Worm (Caenorhabditis elegans): ENCODE results near the gene fbxb-26.
"Not testable (repeated sequence)": the region's sequence is repeated elsewhere in the genome, so short reads cannot be mapped to it uniquely, and the experiment has no call there.

ce11 chrII:1660888-1661287 lies 21.4 kb upstream of the fbxb-26 start, which contains the start of gene ZC204.13:
- TF ChIP-seq sem-2 (GFP tag; optimal IDR thresholded peaks at IDR 0.05); unc-62 (GFP tag; optimal IDR thresholded peaks at IDR 0.05); cnd-1 (tag; optimal IDR thresholded peaks at IDR 0.05); nhr-12 (tag; optimal IDR thresholded peaks at IDR 0.05); nhr-237 (tag; optimal IDR thresholded peaks at IDR 0.05); ztf-11 (tag; optimal IDR thresholded peaks at IDR 0.05); drap-1 (GFP tag; optimal IDR thresholded peaks at IDR 0.05); pha-4 (tag; optimal IDR thresholded peaks at IDR 0.05); mab-5 (tag; optimal IDR thresholded peaks at IDR 0.05); nhr-76 (tag; optimal IDR thresholded peaks at IDR 0.05); bed-3 (GFP tag; optimal IDR thresholded peaks at IDR 0.05): not testable (repeated sequence)

Data from whole organism, mixed stage, embryonic.